Fruit fly (Drosophila melanogaster): ENCODE results near the gene ATPsynE.

The ATPsynE gene

dm6 chr3R:14346838-14347745 lies 20.3 kb downstream of the ATPsynE start (continued):
- 0 out of 2 replicates have a peak, but pooled peaks have one; percentile 27 for TF ChIP-seq wdn (GFP tag; IDR thresholded peaks at IDR 0.05)
- TF ChIP-seq CG12659 (GFP tag; optimal IDR thresholded peaks at IDR 0.05), result peak; percentile 60
- peak; percentile 73 for TF ChIP-seq Ptx1 (GFP tag; IDR thresholded peaks at IDR 0.05)
- peak; percentile 21 for TF ChIP-seq CG13624 (GFP tag; optimal IDR thresholded peaks at IDR 0.05)
- TF ChIP-seq CG18262 (tag; optimal IDR thresholded peaks at IDR 0.05), result peak; percentile 49
- TF ChIP-seq CG17385 (GFP tag; optimal IDR thresholded peaks at IDR 0.05), result peak; percentile 61
- TF ChIP-seq sc (optimal IDR thresholded peaks at IDR 0.05), result no peak
- TF ChIP-seq sc (GFP tag; optimal IDR thresholded peaks at IDR 0.05), result peak; percentile 10
- peak; percentile 55 for TF ChIP-seq Blimp-1 (GFP tag; optimal IDR thresholded peaks at IDR 0.05)
- no peak for TF ChIP-seq Ravus (GFP tag; IDR thresholded peaks at IDR 0.05)
- no peak for TF ChIP-seq mld (GFP tag; IDR thresholded peaks at IDR 0.05; ENCODE audit: partially characterized antibody)
- TF ChIP-seq fd96Cb (tag; optimal IDR thresholded peaks at IDR 0.05), result peak; percentile 65
- TF ChIP-seq ase (GFP tag; IDR thresholded peaks at IDR 0.05), result 0 out of 3 replicates have a peak, but pooled peaks have one; percentile 18
- TF ChIP-seq CG17361 (GFP tag; IDR thresholded peaks at IDR 0.05), result peak; percentile 59
- no peak for TF ChIP-seq C15 (GFP tag; IDR thresholded peaks at IDR 0.05)
- peak; percentile 67 for TF ChIP-seq sd (tag; optimal IDR thresholded peaks at IDR 0.05)
- peak; percentile 65 for TF ChIP-seq CG12391 (tag; optimal IDR thresholded peaks at IDR 0.05)
- TF ChIP-seq CG3995 (GFP tag; optimal IDR thresholded peaks at IDR 0.05), result peak; percentile 14
- peak; percentile 22 for TF ChIP-seq CG12104 (GFP tag; optimal IDR thresholded peaks at IDR 0.05)
- peak; percentile 84 for TF ChIP-seq CG7839 (tag; optimal IDR thresholded peaks at IDR 0.05)
- TF ChIP-seq Kr (GFP tag; optimal IDR thresholded peaks at IDR 0.05), result no peak
- TF ChIP-seq CG30403 (GFP tag; optimal IDR thresholded peaks at IDR 0.05), result peak; percentile 62
- TF ChIP-seq CG10654 (GFP tag; optimal IDR thresholded peaks at IDR 0.05), result peak; percentile 21
- no peak for TF ChIP-seq CG31224 (GFP tag; IDR thresholded peaks at IDR 0.05)
- TF ChIP-seq CG8765 (GFP tag; IDR thresholded peaks at IDR 0.05), result no peak
- TF ChIP-seq CG14860 (GFP tag; IDR thresholded peaks at IDR 0.05; ENCODE audit: partially characterized antibody), result no peak
- TF ChIP-seq CG9437 (GFP tag; optimal IDR thresholded peaks at IDR 0.05), result peak; percentile 5
- no peak for TF ChIP-seq CG12299 (tag; optimal IDR thresholded peaks at IDR 0.05)
- TF ChIP-seq scrt (GFP tag; optimal IDR thresholded peaks at IDR 0.05), result peak; percentile 66
- peak; percentile 83 for TF ChIP-seq Meics (GFP tag; optimal IDR thresholded peaks at IDR 0.05)
- no peak for TF ChIP-seq CG15601 (tag; optimal IDR thresholded peaks at IDR 0.05)
- peak; percentile 59 for TF ChIP-seq Asciz (GFP tag; optimal IDR thresholded peaks at IDR 0.05)
- peak; percentile 30; the same call in 1 of the 2 replicates for TF ChIP-seq Drgx (GFP tag; IDR thresholded peaks at IDR 0.05)
- peak; percentile 55 for TF ChIP-seq pros (GFP tag; optimal IDR thresholded peaks at IDR 0.05)
- TF ChIP-seq Oli (tag; optimal IDR thresholded peaks at IDR 0.05), result peak; percentile 68
- TF ChIP-seq Camta (GFP tag; optimal IDR thresholded peaks at IDR 0.05), result no peak
- peak; percentile 33 for TF ChIP-seq CG10543 (GFP tag; optimal IDR thresholded peaks at IDR 0.05)
- no peak for TF ChIP-seq Usf (GFP tag; optimal IDR thresholded peaks at IDR 0.05)
- TF ChIP-seq CG43689 (GFP tag; IDR thresholded peaks at IDR 0.05), result no peak
- TF ChIP-seq NK7.1 (GFP tag; optimal IDR thresholded peaks at IDR 0.05), result no peak
- TF ChIP-seq Gug (GFP tag; IDR thresholded peaks at IDR 0.05), result 0 out of 4 replicates have a peak, but pooled peaks have one; percentile 2
- peak; percentile 40 for TF ChIP-seq CG10366 (GFP tag; IDR thresholded peaks at IDR 0.05)
- TF ChIP-seq CG11504 (tag; optimal IDR thresholded peaks at IDR 0.05), result peak; percentile 100
- TF ChIP-seq Sox100B (GFP tag; optimal IDR thresholded peaks at IDR 0.05), result peak; percentile 49
- peak; percentile 64 for TF ChIP-seq PHDP (tag; optimal IDR thresholded peaks at IDR 0.05)
- TF ChIP-seq D (optimal IDR thresholded peaks at IDR 0.05), result no peak
- peak; percentile 53 for TF ChIP-seq D (GFP tag; optimal IDR thresholded peaks at IDR 0.05)
- TF ChIP-seq Dbx (GFP tag; IDR thresholded peaks at IDR 0.05), result peak; percentile 51; the same call in 1 of the 3 replicates
